Worm (Caenorhabditis elegans) whole organism, L4 larva: ENCODE data around the gene ocam-1.

Experiments
- D1046.2 ChIP-seq: fragments of 200-800 bp; sonication (Bioruptor generic); IDR thresholded peaks from 2 replicates; pipeline ENCODE4 v1.3.6; 2022; ENCODE audit warnings: missing genetic modification characterization, missing compliant biosample characterization
- F10B5.3 ChIP-seq: sonication (generic microtip); optimal IDR thresholded peaks from 2 replicates; lab custom pipeline; 2016; ENCODE audit warnings: mild to moderate bottlenecking, missing genetic modification characterization, missing compliant biosample characterization
- F26F4.8 ChIP-seq: fragments of 200-800 bp; sonication (Bioruptor generic); conservative IDR thresholded peaks from 2 replicates; pipeline ENCODE4 v1.3.6; 2022; ENCODE audit warnings: missing genetic modification characterization, missing compliant biosample characterization
- T20F7.1 ChIP-seq: fragments of 200-800 bp; sonication (Bioruptor generic); optimal IDR thresholded peaks from 2 replicates; lab custom pipeline; 2018; ENCODE audit warnings: mild to moderate bottlenecking, missing genetic modification characterization, missing compliant biosample characterization
- Y105C5A.15 ChIP-seq: fragments of 200-800 bp; sonication (Bioruptor generic); IDR thresholded peaks from 2 replicates; pipeline ENCODE4 v1.3.6; 2022; ENCODE audit warnings: missing genetic modification characterization, missing compliant biosample characterization
- ZK337.2 ChIP-seq: fragments of 200-800 bp; sonication (Bioruptor generic); IDR thresholded peaks from 2 replicates; pipeline ENCODE4 v1.3.6; 2022; ENCODE audit warnings: missing genetic modification reagents, missing genetic modification characterization, missing compliant biosample characterization
- aha-1 ChIP-seq: fragments of 150-350 bp; peaks from one replicate; lab custom pipeline; 2014; ENCODE audit warnings: missing biosample characterization, missing genetic modification characterization
- ceh-20 ChIP-seq: fragments of 200-800 bp; sonication (Bioruptor generic); IDR thresholded peaks from 2 replicates; pipeline ENCODE4 v1.3.6; 2022; ENCODE audit warnings: missing genetic modification reagents, missing genetic modification characterization, missing compliant biosample characterization
- ceh-28 ChIP-seq: fragments of 150-350 bp; optimal IDR thresholded peaks from 2 replicates; lab custom pipeline; 2014; ENCODE audit warnings: missing biosample characterization, missing genetic modification reagents, missing genetic modification characterization
- ces-1 ChIP-seq: fragments of 150-350 bp; sonication (generic microtip); optimal IDR thresholded peaks from 4 replicates; lab custom pipeline; 2014; ENCODE audit warnings: missing biosample characterization, missing genetic modification reagents, missing genetic modification characterization
- cey-2 ChIP-seq: sonication (generic microtip); optimal IDR thresholded peaks from 3 replicates; lab custom pipeline; 2017; ENCODE audit warnings: missing genetic modification characterization, mild to moderate bottlenecking, missing compliant biosample characterization, antibody characterized with exemption, borderline replicate concordance; ENCODE audit not compliant: insufficient read depth
- daf-12 ChIP-seq: fragments of 150-350 bp; optimal IDR thresholded peaks from 2 replicates; lab custom pipeline; 2014; ENCODE audit warnings: missing biosample characterization, missing genetic modification reagents, missing genetic modification characterization
- daf-16 ChIP-seq, 3 experiments: sonication (generic microtip); optimal IDR thresholded peaks; 2 replicates each; lab custom pipeline; 2016 to 2017; ENCODE audit warnings: missing genetic modification characterization in 3 of 3, missing genetic modification reagents in 3 of 3, mild to moderate bottlenecking in 2 of 3, missing compliant biosample characterization in 2 of 3, missing biosample characterization in 1 of 3, moderate library complexity in 1 of 3
- dmd-6 ChIP-seq: fragments of 200-800 bp; sonication (Bioruptor generic); IDR thresholded peaks from 2 replicates; pipeline ENCODE4 v1.3.6; 2022; ENCODE audit warnings: missing genetic modification reagents, missing genetic modification characterization, missing compliant biosample characterization
- duxl-1 ChIP-seq: sonication (generic microtip); optimal IDR thresholded peaks from 2 replicates; lab custom pipeline; 2016; ENCODE audit warnings: mild to moderate bottlenecking, missing genetic modification characterization, moderate library complexity, missing compliant biosample characterization; ENCODE audit not compliant: poor library complexity
- dve-1 ChIP-seq: sonication (generic microtip); optimal IDR thresholded peaks from 2 replicates; lab custom pipeline; 2017; ENCODE audit warnings: antibody characterized with exemption, mild to moderate bottlenecking, missing genetic modification characterization, missing compliant biosample characterization; ENCODE audit not compliant: insufficient read depth
- gei-8 ChIP-seq: fragments of 200-800 bp; sonication (Bioruptor generic); optimal IDR thresholded peaks from 2 replicates; lab custom pipeline; 2018; ENCODE audit warnings: mild to moderate bottlenecking, missing genetic modification characterization, missing compliant biosample characterization
- hlh-11 ChIP-seq: fragments of 200-800 bp; sonication (Bioruptor generic); optimal IDR thresholded peaks from 2 replicates; lab custom pipeline; 2018; ENCODE audit warnings: mild to moderate bottlenecking, missing genetic modification characterization, missing compliant biosample characterization
- hlh-30 ChIP-seq: sonication (generic microtip); optimal IDR thresholded peaks from 2 replicates; lab custom pipeline; 2017; ENCODE audit warnings: antibody characterized with exemption, mild to moderate bottlenecking, missing genetic modification characterization, missing compliant biosample characterization; ENCODE audit not compliant: insufficient read depth
- jun-1 ChIP-seq: fragments of 150-350 bp; optimal IDR thresholded peaks from 2 replicates; lab custom pipeline; 2014; ENCODE audit warnings: missing biosample characterization, missing genetic modification reagents, missing genetic modification characterization
- lin-15B ChIP-seq: fragments of 150-350 bp; sonication (generic microtip); optimal IDR thresholded peaks from 3 replicates; lab custom pipeline; 2014; ENCODE audit warnings: missing biosample characterization, missing genetic modification characterization
- lin-39 ChIP-seq: fragments of 150-350 bp; optimal IDR thresholded peaks from 2 replicates; lab custom pipeline; 2014; ENCODE audit warnings: missing biosample characterization, missing genetic modification reagents, missing genetic modification characterization
- lir-3 ChIP-seq: sonication (generic microtip); optimal IDR thresholded peaks from 2 replicates; lab custom pipeline; 2016; ENCODE audit warnings: mild to moderate bottlenecking, missing genetic modification characterization, missing compliant biosample characterization
- madf-5 ChIP-seq, 2 experiments: fragments of 200-800 bp; sonication (Bioruptor generic); IDR thresholded peaks; 2 replicates each; pipeline ENCODE4 v1.3.6; 2022; ENCODE audit warnings: missing compliant biosample characterization in 2 of 2, missing genetic modification characterization in 2 of 2
- madf-9 ChIP-seq: fragments of 200-800 bp; sonication (Bioruptor generic); conservative IDR thresholded peaks from 2 replicates; pipeline ENCODE4 v1.3.6; 2022; ENCODE audit warnings: missing genetic modification reagents, missing genetic modification characterization, missing compliant biosample characterization
- mdl-1 ChIP-seq, 2 experiments: fragments of 150-350 bp in 1 of 2; sonication (generic microtip) in 1 of 2; optimal IDR thresholded peaks; 2 replicates each; lab custom pipeline; 2014 to 2017; ENCODE audit warnings: missing biosample characterization in 2 of 2, missing genetic modification characterization in 2 of 2
- mep-1 ChIP-seq: fragments of 150-350 bp; sonication (generic microtip); optimal IDR thresholded peaks from 3 replicates; lab custom pipeline; 2014; ENCODE audit warnings: missing biosample characterization, missing genetic modification characterization
- mes-2 ChIP-seq: sonication (generic microtip); optimal IDR thresholded peaks from 2 replicates; lab custom pipeline; 2016; ENCODE audit warnings: missing genotype, mild to moderate bottlenecking, missing genetic modification characterization, missing compliant biosample characterization; ENCODE audit not compliant: poor library complexity, severe bottlenecking
- mxl-2 ChIP-seq: fragments of 200-800 bp; sonication (Bioruptor generic); conservative IDR thresholded peaks from 2 replicates; pipeline ENCODE4 v1.3.6; 2022; ENCODE audit warnings: missing genetic modification reagents, missing genetic modification characterization, missing compliant biosample characterization
- mxl-3 ChIP-seq: fragments of 200-800 bp; sonication (Bioruptor generic); optimal IDR thresholded peaks from 2 replicates; lab custom pipeline; 2018; ENCODE audit warnings: mild to moderate bottlenecking, missing genetic modification characterization, missing compliant biosample characterization
- nhr-11 ChIP-seq: fragments of 150-350 bp; optimal IDR thresholded peaks from 2 replicates; lab custom pipeline; 2014; ENCODE audit warnings: missing biosample characterization, missing genetic modification characterization
- nhr-237 ChIP-seq: sonication (generic microtip); optimal IDR thresholded peaks from 2 replicates; lab custom pipeline; 2017; ENCODE audit warnings: missing biosample characterization, missing genetic modification characterization
- nhr-28 ChIP-seq: fragments of 150-350 bp; optimal IDR thresholded peaks from 2 replicates; lab custom pipeline; 2014; ENCODE audit warnings: missing biosample characterization, missing genetic modification characterization
- nhr-6 ChIP-seq: fragments of 150-350 bp; optimal IDR thresholded peaks from 2 replicates; lab custom pipeline; 2014; ENCODE audit warnings: missing biosample characterization, missing genetic modification characterization
- nhr-76 ChIP-seq: fragments of 150-350 bp; optimal IDR thresholded peaks from 2 replicates; lab custom pipeline; 2014; ENCODE audit warnings: missing biosample characterization, missing genetic modification characterization
- nhr-77 ChIP-seq: fragments of 150-350 bp; optimal IDR thresholded peaks from 2 replicates; lab custom pipeline; 2014; ENCODE audit warnings: missing biosample characterization, missing genetic modification characterization
- php-3 ChIP-seq: fragments of 200-800 bp; sonication (Bioruptor generic); IDR thresholded peaks from 2 replicates; pipeline ENCODE4 v1.3.6; 2022; ENCODE audit warnings: missing genetic modification reagents, missing genetic modification characterization, missing compliant biosample characterization
- pqm-1 ChIP-seq: sonication (generic microtip); optimal IDR thresholded peaks from 2 replicates; lab custom pipeline; 2017; ENCODE audit warnings: missing biosample characterization, missing genetic modification characterization
- rbr-2 ChIP-seq: sonication (generic microtip); optimal IDR thresholded peaks from 2 replicates; lab custom pipeline; 2016; ENCODE audit warnings: missing genotype, missing genetic modification characterization, missing compliant biosample characterization
- set-16 ChIP-seq: fragments of 200-800 bp; sonication (Bioruptor generic); IDR thresholded peaks from 2 replicates; pipeline ENCODE4 v1.3.6; 2022; ENCODE audit warnings: missing genetic modification reagents, missing genetic modification characterization, missing compliant biosample characterization
- spr-1 ChIP-seq: sonication (generic microtip); optimal IDR thresholded peaks from 2 replicates; lab custom pipeline; 2016; ENCODE audit warnings: mild to moderate bottlenecking, missing genetic modification characterization, missing compliant biosample characterization
- spr-3 ChIP-seq: fragments of 200-800 bp; sonication (Bioruptor generic); optimal IDR thresholded peaks from 2 replicates; lab custom pipeline; 2018; ENCODE audit warnings: mild to moderate bottlenecking, missing genetic modification characterization, missing compliant biosample characterization
- tra-1 ChIP-seq: fragments of 200-800 bp; sonication (Bioruptor generic); IDR thresholded peaks from 2 replicates; pipeline ENCODE4 v1.3.6; 2022; ENCODE audit warnings: missing genetic modification reagents, missing genetic modification characterization, missing compliant biosample characterization
- zfp-2 ChIP-seq: sonication (generic microtip); optimal IDR thresholded peaks from 2 replicates; lab custom pipeline; 2016; ENCODE audit warnings: mild to moderate bottlenecking, missing genetic modification characterization, missing compliant biosample characterization
- zfp-3 ChIP-seq: fragments of 200-800 bp; sonication (Bioruptor generic); conservative IDR thresholded peaks from 2 replicates; pipeline ENCODE4 v1.3.6; 2022; ENCODE audit warnings: missing genetic modification reagents, missing genetic modification characterization, missing compliant biosample characterization
- zip-11 ChIP-seq: fragments of 200-800 bp; sonication (Bioruptor generic); IDR thresholded peaks from 2 replicates; pipeline ENCODE4 v1.3.6; 2022; ENCODE audit warnings: missing genetic modification characterization, missing compliant biosample characterization
- zip-2 ChIP-seq: fragments of 150-350 bp; optimal IDR thresholded peaks from 2 replicates; lab custom pipeline; 2014; ENCODE audit warnings: missing biosample characterization, missing genetic modification characterization
- ztf-7 ChIP-seq: fragments of 150-350 bp; optimal IDR thresholded peaks from 2 replicates; lab custom pipeline; 2014; ENCODE audit warnings: missing biosample characterization, missing genetic modification characterization

The ocam-1 gene

ce11 chrV:14134757-14135441 lies 32.6 kb downstream of the ocam-1 start:
- TF ChIP-seq ceh-20: no peak
- no peak for TF ChIP-seq set-16
- no peak for TF ChIP-seq cey-2 (tag; lab: Kevin White, UChicago)
- TF ChIP-seq mep-1 (tag; lab: Kevin White, UChicago): no peak
- peak; percentile 48 for TF ChIP-seq nhr-77 (tag; lab: Kevin White, UChicago)
- TF ChIP-seq hlh-30 (tag; lab: Kevin White, UChicago): no peak
- TF ChIP-seq Y105C5A.15 (GFP tag; lab: Robert Waterston, UW): no peak
- TF ChIP-seq rbr-2 (tag; lab: Kevin White, UChicago): no peak
- TF ChIP-seq ces-1 (GFP tag; lab: Kevin White, UChicago): no peak
- peak; percentile 76 for TF ChIP-seq aha-1 (tag; lab: Kevin White, UChicago)
- TF ChIP-seq nhr-28 (tag; lab: Kevin White, UChicago): peak; percentile 57
- no peak for TF ChIP-seq daf-16 (GFP tag; optimal IDR thresholded peaks at IDR 0.05; lab: Kevin White, UChicago)
- TF ChIP-seq daf-16 (tag; optimal IDR thresholded peaks at IDR 0.05; lab: Kevin White, UChicago): peak; percentile 58
- no peak for TF ChIP-seq zip-2 (tag; lab: Kevin White, UChicago)
- peak; percentile 29 for TF ChIP-seq dve-1 (tag; lab: Kevin White, UChicago)
- TF ChIP-seq jun-1 (tag; lab: Kevin White, UChicago): no peak
- no peak for TF ChIP-seq madf-9 (GFP tag; lab: Robert Waterston, UW)
- no peak for TF ChIP-seq lin-15B (tag; lab: Kevin White, UChicago)
- no peak for TF ChIP-seq nhr-6 (tag; lab: Kevin White, UChicago)
- no peak for TF ChIP-seq F10B5.3 (tag; lab: Kevin White, UChicago)
- no peak for TF ChIP-seq duxl-1
- TF ChIP-seq ceh-28 (tag; lab: Kevin White, UChicago): no peak
- TF ChIP-seq mxl-3 (GFP tag; lab: Kevin White, UChicago): peak; percentile 12
- no peak for TF ChIP-seq T20F7.1
- TF ChIP-seq php-3 (GFP tag; lab: Robert Waterston, UW): no peak
- TF ChIP-seq spr-1: no peak
- no peak for TF ChIP-seq nhr-237
- no peak for TF ChIP-seq F26F4.8
- peak; percentile 36 for TF ChIP-seq hlh-11
- no peak for TF ChIP-seq mdl-1 (tag; optimal IDR thresholded peaks at IDR 0.05; lab: Kevin White, UChicago)
- no peak for TF ChIP-seq ZK337.2 (GFP tag; lab: Robert Waterston, UW)
- TF ChIP-seq D1046.2 (GFP tag; lab: Robert Waterston, UW): no peak
- peak; percentile 72 for TF ChIP-seq dmd-6 (GFP tag; lab: Robert Waterston, UW)
- peak; percentile 91 for TF ChIP-seq pqm-1 (tag; lab: Kevin White, UChicago)
- 0 out of 4 replicates have a peak, but pooled peaks of 1 of the 2 experiments have one; percentile 13 for TF ChIP-seq madf-5 (GFP tag; IDR thresholded peaks at IDR 0.05; lab: Robert Waterston, UW)

- TF ChIP-seq lin-39: no peak
- TF ChIP-seq daf-12: no peak
- TF ChIP-seq nhr-11: no peak
- no peak for TF ChIP-seq zfp-2 (tag; lab: Kevin White, UChicago)
- TF ChIP-seq spr-3 (GFP tag; lab: Kevin White, UChicago): no peak
- TF ChIP-seq nhr-76 (tag; lab: Kevin White, UChicago): no peak
- TF ChIP-seq ztf-7 (tag; lab: Kevin White, UChicago): no peak
- no peak for TF ChIP-seq zfp-3 (GFP tag; lab: Robert Waterston, UW)
- TF ChIP-seq tra-1 (GFP tag; lab: Robert Waterston, UW): no peak
- TF ChIP-seq zip-11: no peak
- no peak for TF ChIP-seq lir-3 (tag; lab: Kevin White, UChicago)
- TF ChIP-seq mes-2: peak; percentile 53
- TF ChIP-seq mxl-2 (GFP tag; lab: Robert Waterston, UW): no peak
- no peak for TF ChIP-seq ces-1 (GFP tag; lab: Kevin White, UChicago)
- TF ChIP-seq daf-16 (GFP tag; optimal IDR thresholded peaks at IDR 0.05; lab: Kevin White, UChicago): no peak
- peak; percentile 60 for TF ChIP-seq daf-16 (tag; optimal IDR thresholded peaks at IDR 0.05; lab: Kevin White, UChicago)
- no peak for TF ChIP-seq gei-8
- peak; percentile 43 for TF ChIP-seq dmd-6 (GFP tag; lab: Robert Waterston, UW)
- TF ChIP-seq nhr-28 (tag; lab: Kevin White, UChicago): peak; percentile 29
- TF ChIP-seq ZK337.2 (GFP tag; lab: Robert Waterston, UW): no peak
These were observed 34.3 kb downstream of the ocam-1 start for ce11 chrV:14133002-14133763.
